Fruit fly (Drosophila melanogaster): Measurements from ENCODE around the gene fzr.

Gene fzr

DNA sequence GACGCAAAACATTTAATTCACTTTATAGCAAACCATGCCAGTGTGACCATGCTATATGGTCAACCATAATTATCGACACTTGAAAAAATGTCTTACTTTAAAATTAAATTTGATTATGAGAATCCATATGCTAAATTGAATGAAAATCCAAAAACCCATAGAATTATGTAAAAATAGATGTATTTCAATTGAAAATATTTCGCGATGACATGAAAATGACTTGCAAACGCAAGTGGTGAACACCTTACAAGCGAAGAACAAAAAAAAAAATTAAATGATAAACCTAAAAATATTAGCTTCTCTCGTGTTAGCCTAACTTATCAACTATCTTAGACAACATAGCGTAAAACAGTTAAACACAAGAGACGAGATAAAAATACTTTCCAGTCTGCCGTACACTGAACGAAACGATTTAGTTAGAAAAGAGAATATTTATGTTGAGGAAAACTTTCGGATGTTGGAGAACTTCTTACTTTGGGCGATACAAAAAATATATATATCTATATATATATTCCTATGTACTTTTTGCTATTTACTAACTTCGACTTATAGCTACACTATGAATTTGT lies 560 bp upstream of the fzr start (continued):
- TF ChIP-seq CG3407 (GFP tag; optimal IDR thresholded peaks at IDR 0.05): peak; percentile 1
- TF ChIP-seq Asciz (GFP tag; optimal IDR thresholded peaks at IDR 0.05): peak; percentile 31
- TF ChIP-seq pita (GFP tag; optimal IDR thresholded peaks at IDR 0.05): no peak
- TF ChIP-seq CG4404 (GFP tag; IDR thresholded peaks at IDR 0.05): no peak
- TF ChIP-seq CG16815 (GFP tag; optimal IDR thresholded peaks at IDR 0.05): no peak
- TF ChIP-seq CG8290 (GFP tag; optimal IDR thresholded peaks at IDR 0.05): peak; percentile 23
- TF ChIP-seq CG8290 (tag; optimal IDR thresholded peaks at IDR 0.05): no peak
- TF ChIP-seq Eip74EF (GFP tag; optimal IDR thresholded peaks at IDR 0.05): no peak
- no peak for TF ChIP-seq sim (GFP tag; IDR thresholded peaks at IDR 0.05)
- TF ChIP-seq Xrp1 (GFP tag; IDR thresholded peaks at IDR 0.05): peak; percentile 69
- no peak for TF ChIP-seq CG4854 (GFP tag; optimal IDR thresholded peaks at IDR 0.05)
- TF ChIP-seq vvl (GFP tag; IDR thresholded peaks at IDR 0.05): peak; percentile 64
- TF ChIP-seq CG10366 (GFP tag; IDR thresholded peaks at IDR 0.05): peak; percentile 50

DNA sequence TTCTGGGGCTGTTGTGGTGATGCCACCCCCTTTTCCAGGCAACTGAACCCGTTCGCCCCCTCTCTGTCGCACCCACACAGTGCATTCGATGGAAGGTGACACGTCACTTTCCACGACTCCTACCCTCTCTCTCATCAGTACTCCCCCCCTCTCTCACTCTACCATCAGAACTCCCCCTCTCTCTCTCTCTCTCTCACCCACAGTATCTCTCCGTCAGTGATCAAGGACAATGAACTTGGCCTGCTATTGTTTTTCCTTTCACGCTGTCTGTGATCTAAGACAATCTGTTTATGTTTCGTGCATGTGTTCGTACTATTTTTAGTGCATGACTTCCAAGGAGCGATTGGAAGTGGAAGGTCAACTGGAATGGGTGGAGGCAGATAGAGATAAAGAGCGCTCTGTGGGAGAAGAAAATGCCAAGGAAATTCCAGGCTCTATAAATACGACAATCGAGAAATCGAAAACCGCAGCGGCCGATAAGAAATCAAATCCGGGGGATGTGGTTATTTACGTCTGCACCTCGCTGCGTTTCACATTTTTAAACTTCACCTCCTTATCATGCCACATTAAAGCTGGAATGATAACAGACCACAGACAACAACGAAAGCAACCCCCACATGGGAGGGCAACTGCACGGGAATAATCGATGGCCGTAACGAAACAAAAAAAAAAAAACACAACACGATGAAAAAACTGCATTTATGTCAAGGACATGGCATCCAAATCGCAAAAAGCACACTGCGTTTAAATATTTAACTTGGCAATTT lies 1.0 kb downstream of the fzr start:
- TF ChIP-seq sd (tag; optimal IDR thresholded peaks at IDR 0.05) (peak; percentile 49), sens (GFP tag) (peak; percentile 48), CG7839 (tag; optimal IDR thresholded peaks at IDR 0.05) (no peak), sqz (GFP tag; optimal IDR thresholded peaks at IDR 0.05) (peak; percentile 51), chm (GFP tag; IDR thresholded peaks at IDR 0.05) (0 out of 2 replicates have a peak, but pooled peaks have one; percentile 7), onecut (GFP tag; IDR thresholded peaks at IDR 0.05) (peak; percentile 85), chinmo (GFP tag; IDR thresholded peaks at IDR 0.05; ENCODE audit: partially characterized antibody) (0 out of 4 replicates have a peak, but pooled peaks have one; percentile 26), Xbp1 (GFP tag; optimal IDR thresholded peaks at IDR 0.05) (peak; percentile 9), CG1792 (GFP tag; optimal IDR thresholded peaks at IDR 0.05) (no peak), Kr (GFP tag; optimal IDR thresholded peaks at IDR 0.05) (peak; percentile 45), cas (GFP tag; IDR thresholded peaks at IDR 0.05) (no peak), Trl (optimal IDR thresholded peaks at IDR 0.05) (peak in 1 of 2 experiments; percentile 66), Trl (GFP tag; optimal IDR thresholded peaks at IDR 0.05) (no peak), crol (GFP tag; IDR thresholded peaks at IDR 0.05) (peak; percentile 95), Med (GFP tag) (peak; percentile 32), ERR (GFP tag; optimal IDR thresholded peaks at IDR 0.05) (no peak), twi (tag; optimal IDR thresholded peaks at IDR 0.05) (peak; percentile 77), CG1832 (GFP tag; optimal IDR thresholded peaks at IDR 0.05) (peak; percentile 64), pros (GFP tag; optimal IDR thresholded peaks at IDR 0.05) (peak; percentile 95), D (optimal IDR thresholded peaks at IDR 0.05) (peak; percentile 58), D (GFP tag; optimal IDR thresholded peaks at IDR 0.05) (no peak), Awh (GFP tag; IDR thresholded peaks at IDR 0.05) (no peak), da (GFP tag; optimal IDR thresholded peaks at IDR 0.05) (no peak)

DNA sequence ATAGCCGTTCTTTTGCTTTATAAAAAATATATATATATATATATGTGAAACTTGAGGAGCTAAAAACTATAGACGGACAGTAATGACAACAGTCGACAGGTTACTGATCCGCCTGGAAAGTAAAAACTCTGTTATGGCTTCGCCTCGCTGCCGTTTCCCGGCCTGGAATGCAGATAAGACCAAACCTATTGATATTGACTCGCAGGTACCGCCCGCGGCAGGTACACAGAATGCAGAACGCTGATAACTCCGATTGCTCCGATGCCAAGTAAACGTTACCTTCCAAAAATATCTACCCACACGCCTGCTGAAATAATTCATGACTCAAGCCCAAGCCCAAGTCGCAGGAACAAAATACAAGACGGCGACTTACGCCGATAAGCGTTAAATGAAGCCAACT lies 1.9 kb downstream of the fzr start:
- no peak for TF ChIP-seq Fer1 (GFP tag; optimal IDR thresholded peaks at IDR 0.05)
- TF ChIP-seq CG8765 (GFP tag; IDR thresholded peaks at IDR 0.05): no peak
- TF ChIP-seq pros (GFP tag; optimal IDR thresholded peaks at IDR 0.05): peak; percentile 19
- TF ChIP-seq CG2875 (GFP tag; optimal IDR thresholded peaks at IDR 0.05): no peak
- no peak for TF ChIP-seq eve (GFP tag; optimal IDR thresholded peaks at IDR 0.05)
- TF ChIP-seq CG6175 (GFP tag; IDR thresholded peaks at IDR 0.05): no peak
- no peak for TF ChIP-seq CG17612 (GFP tag; IDR thresholded peaks at IDR 0.05)
- no peak for TF ChIP-seq lola (GFP tag; optimal IDR thresholded peaks at IDR 0.05)
- no peak for TF ChIP-seq CG10959 (GFP tag; IDR thresholded peaks at IDR 0.05)
- no peak for TF ChIP-seq CG16863 (GFP tag; optimal IDR thresholded peaks at IDR 0.05)
- no peak for TF ChIP-seq Awh (GFP tag; IDR thresholded peaks at IDR 0.05)
- no peak for TF ChIP-seq ac (GFP tag; optimal IDR thresholded peaks at IDR 0.05)
- TF ChIP-seq dpn (GFP tag; optimal IDR thresholded peaks at IDR 0.05): no peak
- TF ChIP-seq CG3838 (GFP tag; optimal IDR thresholded peaks at IDR 0.05): no peak
- no peak for TF ChIP-seq CG42726 (GFP tag; IDR thresholded peaks at IDR 0.05; ENCODE audit: partially characterized antibody)
- peak; percentile 25 for TF ChIP-seq nom (GFP tag; optimal IDR thresholded peaks at IDR 0.05)
